Worm (Caenorhabditis elegans) whole organism, L4 larva: Measurements from ENCODE around the gene clec-48.

Experiments used
- D1046.2 ChIP-seq: fragments of 200-800 bp; sonication (Bioruptor generic); IDR thresholded peaks from 2 replicates; pipeline ENCODE4 v1.3.6; 2022; ENCODE audit warnings: missing genetic modification characterization, missing compliant biosample characterization
- aha-1 ChIP-seq: fragments of 150-350 bp; peaks from one replicate; lab custom pipeline; 2014; ENCODE audit warnings: missing biosample characterization, missing genetic modification characterization
- aly-2 ChIP-seq: sonication (generic microtip); optimal IDR thresholded peaks from 2 replicates; lab custom pipeline; 2018; ENCODE audit warnings: missing biosample characterization, missing genetic modification characterization
- ceh-20 ChIP-seq: fragments of 200-800 bp; sonication (Bioruptor generic); IDR thresholded peaks from 2 replicates; pipeline ENCODE4 v1.3.6; 2022; ENCODE audit warnings: missing genetic modification reagents, missing genetic modification characterization, missing compliant biosample characterization
- ceh-32 ChIP-seq: sonication (generic microtip); optimal IDR thresholded peaks from 2 replicates; lab custom pipeline; 2016; ENCODE audit warnings: mild to moderate bottlenecking, missing genetic modification characterization, missing compliant biosample characterization; ENCODE audit not compliant: poor library complexity
- ceh-44 ChIP-seq: fragments of 200-800 bp; sonication (Bioruptor generic); IDR thresholded peaks from 2 replicates; pipeline ENCODE4 v1.3.6; 2022; ENCODE audit warnings: missing genetic modification reagents, missing genetic modification characterization, missing compliant biosample characterization
- ces-1 ChIP-seq: fragments of 150-350 bp; sonication (generic microtip); optimal IDR thresholded peaks from 4 replicates; lab custom pipeline; 2014; ENCODE audit warnings: missing biosample characterization, missing genetic modification reagents, missing genetic modification characterization
- ctbp-1 ChIP-seq: fragments of 200-800 bp; sonication (Bioruptor generic); IDR thresholded peaks from 2 replicates; pipeline ENCODE4 v1.3.6; 2022; ENCODE audit warnings: missing genetic modification reagents, missing genetic modification characterization, missing compliant biosample characterization
- daf-16 ChIP-seq, 3 experiments: sonication (generic microtip); optimal IDR thresholded peaks; 2 replicates each; lab custom pipeline; 2016 to 2017; ENCODE audit warnings: missing genetic modification characterization in 3 of 3, missing genetic modification reagents in 3 of 3, mild to moderate bottlenecking in 2 of 3, missing compliant biosample characterization in 2 of 3, missing biosample characterization in 1 of 3, moderate library complexity in 1 of 3
- dmd-8 ChIP-seq: fragments of 200-800 bp; sonication (Bioruptor generic); IDR thresholded peaks from 2 replicates; pipeline ENCODE4 v1.3.6; 2022; ENCODE audit warnings: missing genetic modification characterization, missing compliant biosample characterization
- dmd-9 ChIP-seq: fragments of 200-800 bp; sonication (Bioruptor generic); IDR thresholded peaks from 2 replicates; pipeline ENCODE4 v1.3.6; 2022; ENCODE audit warnings: missing genetic modification reagents, missing genetic modification characterization, missing compliant biosample characterization
- duxl-1 ChIP-seq: sonication (generic microtip); optimal IDR thresholded peaks from 2 replicates; lab custom pipeline; 2016; ENCODE audit warnings: mild to moderate bottlenecking, missing genetic modification characterization, moderate library complexity, missing compliant biosample characterization; ENCODE audit not compliant: poor library complexity
- egl-43 ChIP-seq: fragments of 200-800 bp; sonication (Bioruptor generic); IDR thresholded peaks from 2 replicates; pipeline ENCODE4 v1.3.6; 2022; ENCODE audit warnings: missing genetic modification reagents, missing genetic modification characterization, missing compliant biosample characterization
- fkh-10 ChIP-seq: fragments of 150-350 bp; optimal IDR thresholded peaks from 2 replicates; lab custom pipeline; 2014; ENCODE audit warnings: missing biosample characterization, missing genetic modification reagents, missing genetic modification characterization
- lin-13 ChIP-seq: fragments of 150-350 bp; optimal IDR thresholded peaks from 2 replicates; lab custom pipeline; 2014; ENCODE audit warnings: missing biosample characterization, missing genetic modification reagents, missing genetic modification characterization
- lin-15B ChIP-seq: fragments of 150-350 bp; sonication (generic microtip); optimal IDR thresholded peaks from 3 replicates; lab custom pipeline; 2014; ENCODE audit warnings: missing biosample characterization, missing genetic modification characterization
- lin-29 ChIP-seq: fragments of 200-800 bp; sonication (Bioruptor generic); IDR thresholded peaks from 2 replicates; pipeline ENCODE4 v1.3.6; 2022; ENCODE audit warnings: missing genetic modification reagents, missing genetic modification characterization, missing compliant biosample characterization
- lin-38 ChIP-seq: fragments of 200-800 bp; sonication (Bioruptor generic); IDR thresholded peaks from 2 replicates; pipeline ENCODE4 v1.3.6; 2022; ENCODE audit warnings: missing genetic modification reagents, missing genetic modification characterization, missing compliant biosample characterization
- madf-5 ChIP-seq, 2 experiments: fragments of 200-800 bp; sonication (Bioruptor generic); IDR thresholded peaks; 2 replicates each; pipeline ENCODE4 v1.3.6; 2022; ENCODE audit warnings: missing compliant biosample characterization in 2 of 2, missing genetic modification characterization in 2 of 2
- madf-9 ChIP-seq: fragments of 200-800 bp; sonication (Bioruptor generic); conservative IDR thresholded peaks from 2 replicates; pipeline ENCODE4 v1.3.6; 2022; ENCODE audit warnings: missing genetic modification reagents, missing genetic modification characterization, missing compliant biosample characterization
- mdl-1 ChIP-seq, 2 experiments: fragments of 150-350 bp in 1 of 2; sonication (generic microtip) in 1 of 2; optimal IDR thresholded peaks; 2 replicates each; lab custom pipeline; 2014 to 2017; ENCODE audit warnings: missing biosample characterization in 2 of 2, missing genetic modification characterization in 2 of 2
- mes-2 ChIP-seq: sonication (generic microtip); optimal IDR thresholded peaks from 2 replicates; lab custom pipeline; 2016; ENCODE audit warnings: missing genotype, mild to moderate bottlenecking, missing genetic modification characterization, missing compliant biosample characterization; ENCODE audit not compliant: poor library complexity, severe bottlenecking
- mxl-2 ChIP-seq: fragments of 200-800 bp; sonication (Bioruptor generic); conservative IDR thresholded peaks from 2 replicates; pipeline ENCODE4 v1.3.6; 2022; ENCODE audit warnings: missing genetic modification reagents, missing genetic modification characterization, missing compliant biosample characterization
- nhr-111 ChIP-seq: fragments of 200-800 bp; sonication (Bioruptor generic); optimal IDR thresholded peaks from 2 replicates; lab custom pipeline; 2018; ENCODE audit warnings: mild to moderate bottlenecking, missing genetic modification characterization, missing compliant biosample characterization
- nhr-42 ChIP-seq: fragments of 200-800 bp; sonication (Bioruptor generic); IDR thresholded peaks from 2 replicates; pipeline ENCODE4 v1.3.6; 2022; ENCODE audit warnings: missing genetic modification characterization, missing compliant biosample characterization
- nhr-48 ChIP-seq: sonication (generic microtip); optimal IDR thresholded peaks from 2 replicates; lab custom pipeline; 2016; ENCODE audit warnings: mild to moderate bottlenecking, missing genetic modification characterization, missing compliant biosample characterization
- pha-4 ChIP-seq, 2 experiments: fragments of 150-350 bp in 1 of 2; fragments of 200-800 bp in 1 of 2; sonication (Bioruptor generic) in 1 of 2; IDR thresholded peaks in 1 of 2; optimal IDR thresholded peaks in 1 of 2; 2 replicates each; pipeline versions ENCODE4 v1.3.6 to Lab custom; 2014 to 2022; ENCODE audit warnings: missing genetic modification characterization in 2 of 2, missing genetic modification reagents in 2 of 2, missing biosample characterization in 1 of 2, missing compliant biosample characterization in 1 of 2
- snpc-4 ChIP-seq: fragments of 150-350 bp; optimal IDR thresholded peaks from 2 replicates; lab custom pipeline; 2014; ENCODE audit warnings: missing biosample characterization, missing genetic modification characterization
- spr-1 ChIP-seq: sonication (generic microtip); optimal IDR thresholded peaks from 2 replicates; lab custom pipeline; 2016; ENCODE audit warnings: mild to moderate bottlenecking, missing genetic modification characterization, missing compliant biosample characterization
- spr-3 ChIP-seq: fragments of 200-800 bp; sonication (Bioruptor generic); optimal IDR thresholded peaks from 2 replicates; lab custom pipeline; 2018; ENCODE audit warnings: mild to moderate bottlenecking, missing genetic modification characterization, missing compliant biosample characterization
- tra-1 ChIP-seq: fragments of 200-800 bp; sonication (Bioruptor generic); IDR thresholded peaks from 2 replicates; pipeline ENCODE4 v1.3.6; 2022; ENCODE audit warnings: missing genetic modification reagents, missing genetic modification characterization, missing compliant biosample characterization
- unc-62 ChIP-seq, 3 experiments: fragments of 150-350 bp in 1 of 3; sonication (generic microtip); optimal IDR thresholded peaks in 2 of 3; peaks in 1 of 3; 1 replicate in 1 of 3; 2 replicates in 2 of 3; lab custom pipeline; 2014 to 2017; ENCODE audit warnings: missing biosample characterization in 3 of 3, missing genetic modification characterization in 3 of 3, missing genetic modification reagents in 3 of 3, missing genotype in 1 of 3

clec-48 gene

DNA sequence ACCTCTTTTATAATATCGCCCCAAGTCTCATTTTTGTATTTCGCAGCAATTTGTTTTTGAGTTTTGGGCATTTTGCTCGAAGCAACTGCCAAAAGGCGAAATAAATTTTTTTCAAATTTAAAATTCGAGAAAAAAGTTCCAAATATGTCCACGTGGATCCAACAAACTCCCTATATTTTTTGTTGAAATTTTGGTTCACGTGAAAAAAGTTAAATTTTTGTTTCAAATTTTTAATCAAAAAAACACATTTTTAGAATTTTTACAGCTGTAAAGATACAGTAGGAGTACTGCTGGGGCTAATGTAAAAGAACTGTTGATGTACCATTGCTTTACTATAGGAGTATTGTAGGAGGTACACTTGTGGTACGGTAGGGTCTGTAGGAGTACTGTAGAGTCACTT, 9.3 kb downstream of the clec-48 start, which contains the start of gene C14A6.6:
Gene C14A6.6 (minus strand): TSS at position 101 of the 400 bp plus-strand sequence.
- peak in 1 of 2 experiments; percentile 89 for TF ChIP-seq unc-62 (GFP tag; optimal IDR thresholded peaks at IDR 0.05 in 1 of 2; lab: Kevin White, UChicago)
- TF ChIP-seq unc-62 (tag; optimal IDR thresholded peaks at IDR 0.05; lab: Kevin White, UChicago): no peak
- no peak for TF ChIP-seq duxl-1 (tag; lab: Kevin White, UChicago)

DNA sequence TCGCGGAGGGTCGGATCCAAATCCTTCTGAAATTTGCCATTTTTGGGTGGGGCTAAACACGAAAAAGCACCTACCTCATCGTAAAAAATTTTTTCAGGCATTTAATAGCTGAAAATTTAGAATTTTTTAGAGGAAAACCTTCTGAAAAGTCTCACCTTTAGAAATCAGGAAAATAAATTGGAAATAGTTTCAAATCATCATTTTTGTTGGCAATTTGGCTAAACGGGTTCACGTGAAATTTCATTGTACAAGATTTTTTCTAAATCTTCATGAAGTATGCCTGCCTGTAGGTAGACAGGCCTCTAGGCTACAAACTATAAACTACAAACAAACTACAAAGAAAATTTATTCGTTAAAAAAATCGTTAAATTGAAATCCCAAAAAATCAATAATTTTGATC, 10.4 kb downstream of the clec-48 start, which contains the start of gene C14A6.7:
Gene C14A6.7 (minus strand): TSS at position 101 of the 400 bp plus-strand sequence.
- TF ChIP-seq snpc-4 (tag; lab: Kevin White, UChicago) (no peak), ceh-32 (tag; lab: Kevin White, UChicago) (no peak), ceh-20 (GFP tag; lab: Robert Waterston, UW) (no peak), daf-16 (GFP tag; optimal IDR thresholded peaks at IDR 0.05; lab: Kevin White, UChicago) (no peak), daf-16 (tag; optimal IDR thresholded peaks at IDR 0.05; lab: Kevin White, UChicago) (no peak), ces-1 (no peak), nhr-42 (GFP tag; lab: Robert Waterston, UW) (no peak), fkh-10 (no peak), egl-43 (GFP tag; lab: Robert Waterston, UW) (no peak)

DNA sequence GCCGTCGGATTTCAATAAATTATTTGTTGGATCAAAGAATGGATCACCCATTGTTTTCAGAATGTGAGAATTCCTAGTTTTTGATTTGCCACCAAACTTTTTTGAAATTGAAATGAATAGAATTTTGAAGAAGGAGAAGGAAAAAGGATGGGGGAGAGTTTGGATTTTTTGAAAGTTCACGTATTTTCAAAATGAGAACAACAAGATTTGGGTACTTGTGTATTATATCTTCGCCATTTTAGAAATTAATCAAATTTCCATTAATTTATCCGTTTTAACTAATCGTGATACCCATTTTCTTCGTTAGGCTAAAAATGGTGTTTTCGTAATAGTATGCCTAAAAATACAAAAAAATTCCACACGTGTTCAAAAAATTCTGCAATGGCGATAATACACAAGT, 13.7 kb downstream of the clec-48 start, which contains the start of gene C14A6.8:
Gene C14A6.8 (minus strand): TSS at position 101 of the 400 bp plus-strand sequence.
- TF ChIP-seq lin-29 (GFP tag; lab: Robert Waterston, UW): no peak
- TF ChIP-seq madf-5 (GFP tag; IDR thresholded peaks at IDR 0.05; lab: Robert Waterston, UW): no peak
- TF ChIP-seq ceh-44 (GFP tag; lab: Robert Waterston, UW): no peak
- TF ChIP-seq, all 104 proteins: peak for 0

DNA sequence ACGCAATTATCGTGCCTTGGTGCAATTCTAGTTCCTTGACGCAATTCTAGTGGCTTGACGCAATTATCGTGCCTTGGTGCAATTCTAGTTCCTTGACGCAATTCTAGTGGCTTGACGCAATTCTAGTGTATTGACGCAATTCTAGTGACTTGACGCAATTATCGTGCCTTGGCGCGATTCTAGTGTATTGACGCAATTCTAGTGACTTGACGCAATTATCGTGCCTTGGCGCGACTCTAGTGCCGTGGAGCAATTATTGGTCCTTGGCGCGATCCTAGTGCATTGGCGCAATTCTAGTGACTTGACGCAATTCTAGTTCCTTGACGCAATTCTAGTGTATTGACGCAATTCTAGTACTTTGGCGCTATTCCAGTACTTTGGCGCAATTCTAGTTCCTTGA, 17.1 kb downstream of the clec-48 start:
- 0 out of 2 replicates have a peak, but pooled peaks have one; percentile 35 for TF ChIP-seq dmd-8
- TF ChIP-seq madf-5 (GFP tag; IDR thresholded peaks at IDR 0.05; lab: Robert Waterston, UW): peak in 1 of 2 experiments; percentile 69; a peak in 1 of 4 replicates

DNA sequence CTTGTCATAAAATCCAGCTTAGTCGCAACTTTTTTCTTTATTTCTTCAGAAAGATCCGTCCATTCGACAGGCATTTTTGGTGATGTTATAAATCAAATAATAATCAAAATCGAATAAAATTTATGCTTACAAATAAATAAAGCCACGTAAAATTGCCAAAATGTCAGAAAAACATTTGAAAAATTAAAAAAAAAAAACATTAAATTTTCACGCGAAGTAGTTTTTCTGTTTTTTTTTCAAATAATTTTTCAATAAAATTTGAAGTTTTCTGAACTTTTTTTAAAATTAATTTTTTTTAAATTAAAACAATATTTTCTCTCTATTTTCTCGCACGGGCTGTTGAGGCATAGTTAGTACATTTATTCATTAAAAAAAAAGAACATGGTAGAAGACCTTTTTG, 20.8 kb downstream of the clec-48 start, which contains the start of gene C31G12.4:
Gene C31G12.4 (minus strand): TSS at position 101 of the 400 bp plus-strand sequence.
- TF ChIP-seq ceh-20 (GFP tag; lab: Robert Waterston, UW) (no peak), mdl-1 (tag; optimal IDR thresholded peaks at IDR 0.05; lab: Kevin White, UChicago) (no peak), D1046.2 (GFP tag; lab: Robert Waterston, UW) (no peak), lin-38 (no peak), spr-1 (no peak), ctbp-1 (GFP tag; lab: Robert Waterston, UW) (no peak), tra-1 (GFP tag; lab: Robert Waterston, UW) (no peak), lin-29 (GFP tag; lab: Robert Waterston, UW) (no peak), nhr-48 (no peak), madf-9 (GFP tag; lab: Robert Waterston, UW) (no peak), pha-4 (GFP tag; IDR thresholded peaks at IDR 0.05; lab: Robert Waterston, UW) (no peak), pha-4 (tag; optimal IDR thresholded peaks at IDR 0.05; lab: Kevin White, UChicago) (no peak)

DNA sequence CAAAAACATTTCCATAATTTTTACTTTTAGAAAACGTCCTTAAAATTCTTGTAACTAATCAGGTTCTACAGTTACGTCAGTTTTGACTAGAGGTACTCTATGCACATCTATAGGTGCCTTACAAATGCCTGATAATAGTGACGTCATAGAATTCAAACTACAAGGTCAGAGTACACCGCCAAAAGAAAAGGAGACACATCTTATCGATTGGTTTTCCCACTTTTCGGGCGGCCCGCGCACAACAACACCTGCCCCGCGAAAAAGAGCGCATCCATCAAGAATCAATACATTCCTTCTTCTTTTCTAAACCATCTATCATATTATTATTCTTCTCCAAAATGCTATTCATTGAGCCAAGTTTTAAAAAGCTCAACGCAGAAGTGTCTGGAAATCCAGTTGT, 21.8 kb downstream of the clec-48 start, which contains the start of gene C31G12.1:
Gene C31G12.1 (plus strand): TSS at position 301 of the 400 bp plus-strand sequence.
- TF ChIP-seq aly-2 (tag; lab: Kevin White, UChicago) (no peak), tra-1 (GFP tag; lab: Robert Waterston, UW) (no peak), mes-2 (tag; lab: Kevin White, UChicago) (no peak), spr-3 (no peak), aha-1 (tag; lab: Kevin White, UChicago) (no peak), dmd-9 (GFP tag; lab: Robert Waterston, UW) (no peak), nhr-111 (GFP tag; lab: Kevin White, UChicago) (no peak), mxl-2 (GFP tag; lab: Robert Waterston, UW) (no peak), daf-16 (GFP tag; optimal IDR thresholded peaks at IDR 0.05; lab: Kevin White, UChicago) (no peak), daf-16 (tag; optimal IDR thresholded peaks at IDR 0.05; lab: Kevin White, UChicago) (no peak), egl-43 (GFP tag; lab: Robert Waterston, UW) (no peak), lin-15B (tag; lab: Kevin White, UChicago) (no peak), lin-13 (GFP tag; lab: Kevin White, UChicago) (no peak)
